Worm (Caenorhabditis elegans): ENCODE results near the gene srsx-10.

The srsx-10 gene

ce11 chrV:4951434-4951833 is 23.1 kb downstream of the srsx-10 start, which contains the start of gene str-207:
TSS of gene str-207 (plus strand) at chrV:4951734.
- TF ChIP-seq dao-5 (tag; optimal IDR thresholded peaks at IDR 0.05), result no peak

- TF ChIP-seq W03F9.2 (tag; optimal IDR thresholded peaks at IDR 0.05), result no peak
- TF ChIP-seq him-1 (tag; optimal IDR thresholded peaks at IDR 0.05), result no peak
- TF ChIP-seq dao-5 (tag; optimal IDR thresholded peaks at IDR 0.05), result no peak
Observed at ce11 chrV:4948635-4949034, 25.9 kb downstream of the srsx-10 start, which contains the start of gene str-209. TSS of gene str-209 (plus strand) at chrV:4948935.

ce11 chrV:4944219-4944618 is 30.4 kb downstream of the srsx-10 start, which contains the start of gene str-211:
TSS of gene str-211 (minus strand) at chrV:4944319.
- TF ChIP-seq dao-5 (tag; optimal IDR thresholded peaks at IDR 0.05), result no peak
- no peak for TF ChIP-seq W03F9.2 (tag; optimal IDR thresholded peaks at IDR 0.05)
- no peak for TF ChIP-seq him-1 (tag; optimal IDR thresholded peaks at IDR 0.05)

ce11 chrV:4937337-4937736 is 37.2 kb downstream of the srsx-10 start:
- TF ChIP-seq him-1 (tag; optimal IDR thresholded peaks at IDR 0.05), result no peak
- TF ChIP-seq dao-5 (tag; optimal IDR thresholded peaks at IDR 0.05), result no peak
- TF ChIP-seq W03F9.2 (tag; optimal IDR thresholded peaks at IDR 0.05), result no peak

ce11 chrV:4935096-4935495 is 39.5 kb downstream of the srsx-10 start:
- TF ChIP-seq dao-5 (tag; optimal IDR thresholded peaks at IDR 0.05) (no peak), him-1 (tag; optimal IDR thresholded peaks at IDR 0.05) (no peak), W03F9.2 (tag; optimal IDR thresholded peaks at IDR 0.05) (no peak)

ce11 chrV:4934406-4934805 is 40.2 kb downstream of the srsx-10 start, which contains the start of gene catp-2:
TSS of gene catp-2 (plus strand) at chrV:4934706.
- TF ChIP-seq dao-5 (tag; optimal IDR thresholded peaks at IDR 0.05) (no peak), him-1 (tag; optimal IDR thresholded peaks at IDR 0.05) (no peak), W03F9.2 (tag; optimal IDR thresholded peaks at IDR 0.05) (no peak)

ce11 chrV:4933268-4933667 is 41.3 kb downstream of the srsx-10 start:
- no peak for TF ChIP-seq him-1 (tag; optimal IDR thresholded peaks at IDR 0.05)
- no peak for TF ChIP-seq W03F9.2 (tag; optimal IDR thresholded peaks at IDR 0.05)
- TF ChIP-seq dao-5 (tag; optimal IDR thresholded peaks at IDR 0.05), result no peak

ce11 chrV:4932814-4933213 is 41.8 kb downstream of the srsx-10 start, which contains the start of gene C02E7.10:
TSS of gene C02E7.10 (minus strand) at chrV:4933045.
- no peak for TF ChIP-seq him-1 (tag; optimal IDR thresholded peaks at IDR 0.05)
- TF ChIP-seq dao-5 (tag; optimal IDR thresholded peaks at IDR 0.05), result no peak
- TF ChIP-seq W03F9.2 (tag; optimal IDR thresholded peaks at IDR 0.05), result no peak

- TF ChIP-seq him-1 (tag; optimal IDR thresholded peaks at IDR 0.05) (no peak), dao-5 (tag; optimal IDR thresholded peaks at IDR 0.05) (no peak), W03F9.2 (tag; optimal IDR thresholded peaks at IDR 0.05) (no peak)
Observed at ce11 chrV:4929842-4930241, 44.7 kb downstream of the srsx-10 start, which contains the start of gene str-205. TSS of gene str-205 (minus strand) at chrV:4929942.

ce11 chrV:4926371-4926770 is 48.2 kb downstream of the srsx-10 start, which contains the start of gene srh-21:
TSS of gene srh-21 (plus strand) at chrV:4926671.
- TF ChIP-seq him-1 (tag; optimal IDR thresholded peaks at IDR 0.05), result no peak
- TF ChIP-seq dao-5 (tag; optimal IDR thresholded peaks at IDR 0.05), result no peak
- no peak for TF ChIP-seq W03F9.2 (tag; optimal IDR thresholded peaks at IDR 0.05)

- TF ChIP-seq W03F9.2 (tag; optimal IDR thresholded peaks at IDR 0.05) (no peak), dao-5 (tag; optimal IDR thresholded peaks at IDR 0.05) (no peak), him-1 (tag; optimal IDR thresholded peaks at IDR 0.05) (no peak)
Observed at ce11 chrV:4924618-4925017, 50.0 kb downstream of the srsx-10 start, which contains the start of gene srh-20. TSS of gene srh-20 (plus strand) at chrV:4924918.
